Worm (Caenorhabditis elegans) whole organism, L4 larva: ENCODE results near the gene C02H6.3.

Experiments
- T20F7.1 ChIP-seq: fragments of 200-800 bp; sonication (Bioruptor generic); optimal IDR thresholded peaks from 2 replicates; lab custom pipeline; 2018; ENCODE audit warnings: mild to moderate bottlenecking, missing genetic modification characterization, missing compliant biosample characterization
- T26A8.4 ChIP-seq: fragments of 200-800 bp; sonication (Bioruptor generic); IDR thresholded peaks from 2 replicates; pipeline ENCODE4 v1.3.6; 2022; ENCODE audit warnings: missing genetic modification characterization, missing compliant biosample characterization
- Y105C5A.15 ChIP-seq: fragments of 200-800 bp; sonication (Bioruptor generic); IDR thresholded peaks from 2 replicates; pipeline ENCODE4 v1.3.6; 2022; ENCODE audit warnings: missing genetic modification characterization, missing compliant biosample characterization
- Y48G9A.11 ChIP-seq: fragments of 200-800 bp; sonication (Bioruptor generic); IDR thresholded peaks from 2 replicates; pipeline ENCODE4 v1.3.6; 2022; ENCODE audit warnings: missing genetic modification reagents, missing genetic modification characterization, missing compliant biosample characterization
- Y75B8A.6 ChIP-seq: fragments of 200-800 bp; sonication (Bioruptor generic); IDR thresholded peaks from 2 replicates; pipeline ENCODE4 v1.3.6; 2022; ENCODE audit warnings: missing genetic modification reagents, missing genetic modification characterization, missing compliant biosample characterization
- aha-1 ChIP-seq: fragments of 150-350 bp; peaks from one replicate; lab custom pipeline; 2014; ENCODE audit warnings: missing biosample characterization, missing genetic modification characterization
- aly-2 ChIP-seq: sonication (generic microtip); optimal IDR thresholded peaks from 2 replicates; lab custom pipeline; 2018; ENCODE audit warnings: missing biosample characterization, missing genetic modification characterization
- ces-1 ChIP-seq: fragments of 150-350 bp; sonication (generic microtip); optimal IDR thresholded peaks from 4 replicates; lab custom pipeline; 2014; ENCODE audit warnings: missing biosample characterization, missing genetic modification reagents, missing genetic modification characterization
- daf-12 ChIP-seq: fragments of 150-350 bp; optimal IDR thresholded peaks from 2 replicates; lab custom pipeline; 2014; ENCODE audit warnings: missing biosample characterization, missing genetic modification reagents, missing genetic modification characterization
- daf-8 ChIP-seq: fragments of 200-800 bp; sonication (Bioruptor generic); IDR thresholded peaks from 2 replicates; pipeline ENCODE4 v1.3.6; 2022; ENCODE audit warnings: missing genetic modification characterization, missing compliant biosample characterization
- dmd-6 ChIP-seq: fragments of 200-800 bp; sonication (Bioruptor generic); IDR thresholded peaks from 2 replicates; pipeline ENCODE4 v1.3.6; 2022; ENCODE audit warnings: missing genetic modification reagents, missing genetic modification characterization, missing compliant biosample characterization
- dve-1 ChIP-seq: sonication (generic microtip); optimal IDR thresholded peaks from 2 replicates; lab custom pipeline; 2017; ENCODE audit warnings: antibody characterized with exemption, mild to moderate bottlenecking, missing genetic modification characterization, missing compliant biosample characterization; ENCODE audit not compliant: insufficient read depth
- egl-27 ChIP-seq: sonication (generic microtip); optimal IDR thresholded peaks from 3 replicates; lab custom pipeline; 2017; ENCODE audit warnings: missing biosample characterization, missing genetic modification reagents, missing genetic modification characterization
- fos-1 ChIP-seq: fragments of 150-350 bp; optimal IDR thresholded peaks from 2 replicates; lab custom pipeline; 2014; ENCODE audit warnings: missing biosample characterization, missing genetic modification characterization
- hlh-11 ChIP-seq: fragments of 200-800 bp; sonication (Bioruptor generic); optimal IDR thresholded peaks from 2 replicates; lab custom pipeline; 2018; ENCODE audit warnings: mild to moderate bottlenecking, missing genetic modification characterization, missing compliant biosample characterization
- lim-7 ChIP-seq: fragments of 200-800 bp; sonication (Bioruptor generic); IDR thresholded peaks from 2 replicates; pipeline ENCODE4 v1.3.6; 2022; ENCODE audit warnings: missing genetic modification characterization, missing compliant biosample characterization
- lin-1 ChIP-seq: fragments of 200-800 bp; sonication (Bioruptor generic); IDR thresholded peaks from 2 replicates; pipeline ENCODE4 v1.3.6; 2022; ENCODE audit warnings: missing genetic modification reagents, missing genetic modification characterization, missing compliant biosample characterization
- lin-38 ChIP-seq: fragments of 200-800 bp; sonication (Bioruptor generic); IDR thresholded peaks from 2 replicates; pipeline ENCODE4 v1.3.6; 2022; ENCODE audit warnings: missing genetic modification reagents, missing genetic modification characterization, missing compliant biosample characterization
- mxl-2 ChIP-seq: fragments of 200-800 bp; sonication (Bioruptor generic); conservative IDR thresholded peaks from 2 replicates; pipeline ENCODE4 v1.3.6; 2022; ENCODE audit warnings: missing genetic modification reagents, missing genetic modification characterization, missing compliant biosample characterization
- mxl-3 ChIP-seq: fragments of 200-800 bp; sonication (Bioruptor generic); optimal IDR thresholded peaks from 2 replicates; lab custom pipeline; 2018; ENCODE audit warnings: mild to moderate bottlenecking, missing genetic modification characterization, missing compliant biosample characterization
- nhr-10 ChIP-seq: fragments of 150-350 bp; optimal IDR thresholded peaks from 2 replicates; lab custom pipeline; 2014; ENCODE audit warnings: missing biosample characterization, missing genetic modification characterization
- nhr-102 ChIP-seq: sonication (generic microtip); optimal IDR thresholded peaks from 2 replicates; lab custom pipeline; 2016; ENCODE audit warnings: mild to moderate bottlenecking, missing genetic modification characterization, moderate library complexity, missing compliant biosample characterization
- nhr-111 ChIP-seq: fragments of 200-800 bp; sonication (Bioruptor generic); optimal IDR thresholded peaks from 2 replicates; lab custom pipeline; 2018; ENCODE audit warnings: mild to moderate bottlenecking, missing genetic modification characterization, missing compliant biosample characterization
- nhr-237 ChIP-seq: sonication (generic microtip); optimal IDR thresholded peaks from 2 replicates; lab custom pipeline; 2017; ENCODE audit warnings: missing biosample characterization, missing genetic modification characterization
- nhr-48 ChIP-seq: sonication (generic microtip); optimal IDR thresholded peaks from 2 replicates; lab custom pipeline; 2016; ENCODE audit warnings: mild to moderate bottlenecking, missing genetic modification characterization, missing compliant biosample characterization
- nhr-6 ChIP-seq: fragments of 150-350 bp; optimal IDR thresholded peaks from 2 replicates; lab custom pipeline; 2014; ENCODE audit warnings: missing biosample characterization, missing genetic modification characterization
- pqm-1 ChIP-seq: sonication (generic microtip); optimal IDR thresholded peaks from 2 replicates; lab custom pipeline; 2017; ENCODE audit warnings: missing biosample characterization, missing genetic modification characterization
- saeg-2 ChIP-seq: fragments of 200-800 bp; sonication (Bioruptor generic); IDR thresholded peaks from 2 replicates; pipeline ENCODE4 v1.3.6; 2022; ENCODE audit warnings: missing genetic modification reagents, missing genetic modification characterization, missing compliant biosample characterization
- snpc-1.2 ChIP-seq: fragments of 200-800 bp; sonication (Bioruptor generic); IDR thresholded peaks from 2 replicates; pipeline ENCODE4 v1.3.6; 2022; ENCODE audit warnings: missing genetic modification reagents, missing genetic modification characterization, missing compliant biosample characterization
- spr-1 ChIP-seq: sonication (generic microtip); optimal IDR thresholded peaks from 2 replicates; lab custom pipeline; 2016; ENCODE audit warnings: mild to moderate bottlenecking, missing genetic modification characterization, missing compliant biosample characterization
- spr-3 ChIP-seq: fragments of 200-800 bp; sonication (Bioruptor generic); optimal IDR thresholded peaks from 2 replicates; lab custom pipeline; 2018; ENCODE audit warnings: mild to moderate bottlenecking, missing genetic modification characterization, missing compliant biosample characterization
- tag-97 ChIP-seq: fragments of 200-800 bp; sonication (Bioruptor generic); IDR thresholded peaks from 2 replicates; pipeline ENCODE4 v1.3.6; 2022; ENCODE audit warnings: missing genetic modification characterization, missing compliant biosample characterization
- tra-1 ChIP-seq: fragments of 200-800 bp; sonication (Bioruptor generic); IDR thresholded peaks from 2 replicates; pipeline ENCODE4 v1.3.6; 2022; ENCODE audit warnings: missing genetic modification reagents, missing genetic modification characterization, missing compliant biosample characterization
- unc-130 ChIP-seq: sonication (generic microtip); optimal IDR thresholded peaks from 2 replicates; lab custom pipeline; 2016; ENCODE audit warnings: missing genetic modification reagents, missing genetic modification characterization, missing compliant biosample characterization
- unc-62 ChIP-seq, 3 experiments: fragments of 150-350 bp in 1 of 3; sonication (generic microtip); optimal IDR thresholded peaks in 2 of 3; peaks in 1 of 3; 1 replicate in 1 of 3; 2 replicates in 2 of 3; lab custom pipeline; 2014 to 2017; ENCODE audit warnings: missing biosample characterization in 3 of 3, missing genetic modification characterization in 3 of 3, missing genetic modification reagents in 3 of 3, missing genotype in 1 of 3
- zfp-2 ChIP-seq: sonication (generic microtip); optimal IDR thresholded peaks from 2 replicates; lab custom pipeline; 2016; ENCODE audit warnings: mild to moderate bottlenecking, missing genetic modification characterization, missing compliant biosample characterization
- zfp-3 ChIP-seq: fragments of 200-800 bp; sonication (Bioruptor generic); conservative IDR thresholded peaks from 2 replicates; pipeline ENCODE4 v1.3.6; 2022; ENCODE audit warnings: missing genetic modification reagents, missing genetic modification characterization, missing compliant biosample characterization
- ztf-11 ChIP-seq: fragments of 150-350 bp; optimal IDR thresholded peaks from 2 replicates; lab custom pipeline; 2014; ENCODE audit warnings: missing biosample characterization, missing genetic modification characterization
- ztf-7 ChIP-seq: fragments of 150-350 bp; optimal IDR thresholded peaks from 2 replicates; lab custom pipeline; 2014; ENCODE audit warnings: missing biosample characterization, missing genetic modification characterization

C02H6.3 gene

DNA sequence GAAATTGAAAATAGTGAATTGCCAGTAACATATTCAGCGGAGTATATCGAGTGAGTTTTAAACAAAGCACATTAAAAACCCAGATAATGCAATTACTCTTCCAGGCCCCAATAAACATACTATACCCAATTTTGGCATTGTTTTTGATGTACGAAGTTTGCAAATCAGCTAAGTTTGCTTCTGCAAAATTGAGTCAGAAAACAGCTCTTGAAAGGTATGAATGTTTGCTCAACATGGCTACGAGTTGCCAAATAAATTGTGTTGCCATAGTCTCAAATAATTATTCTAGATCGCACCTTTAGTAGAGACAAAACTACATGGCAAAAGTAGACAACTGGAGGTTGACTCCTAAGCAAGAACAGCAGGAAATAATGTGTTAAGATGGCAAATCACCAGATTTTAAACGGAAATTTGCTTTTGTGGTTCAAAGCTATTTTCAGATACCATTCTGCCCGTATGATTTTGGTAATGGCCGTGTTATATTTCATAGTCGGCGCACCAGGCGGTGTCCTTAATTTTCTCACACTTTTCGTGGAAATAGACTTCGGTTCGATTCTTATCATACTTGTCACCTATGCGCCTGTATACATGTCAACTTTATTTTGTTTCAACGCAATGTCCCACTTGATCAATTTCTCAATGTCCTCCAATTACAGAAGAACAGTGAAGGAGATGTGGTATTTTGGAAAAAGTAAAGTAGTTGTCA lies 44.9 kb upstream of the C02H6.3 start (continued):
- TF ChIP-seq Y48G9A.11 (GFP tag; lab: Robert Waterston, UW) = peak; percentile 38; the same call in 1 of the 2 replicates
- no peak for TF ChIP-seq ztf-11 (tag; lab: Kevin White, UChicago)
- TF ChIP-seq tra-1 (GFP tag; lab: Robert Waterston, UW) = peak; percentile 62
- peak; percentile 63 for TF ChIP-seq hlh-11
- peak; percentile 40 for TF ChIP-seq spr-1 (tag; lab: Kevin White, UChicago)
- TF ChIP-seq daf-12 (tag; lab: Kevin White, UChicago) = no peak
- peak; percentile 90 for TF ChIP-seq zfp-3 (GFP tag; lab: Robert Waterston, UW)
- TF ChIP-seq dve-1 (tag; lab: Kevin White, UChicago) = peak; percentile 69
- peak; percentile 39 for TF ChIP-seq spr-3
- no peak for TF ChIP-seq egl-27
- no peak for TF ChIP-seq aly-2 (tag; lab: Kevin White, UChicago)
- 0 out of 2 replicates have a peak, but pooled peaks have one; percentile 2 for TF ChIP-seq Y105C5A.15 (GFP tag; lab: Robert Waterston, UW)
- 0 out of 2 replicates have a peak, but pooled peaks have one; percentile 27 for TF ChIP-seq Y75B8A.6
- TF ChIP-seq dmd-6 = peak; percentile 25
- peak; percentile 22 for TF ChIP-seq T20F7.1
- TF ChIP-seq lin-38 = peak; percentile 47
- TF ChIP-seq nhr-102 (tag; lab: Kevin White, UChicago) = peak; percentile 68
- TF ChIP-seq daf-8 = 0 out of 2 replicates have a peak, but pooled peaks have one; percentile 50
- TF ChIP-seq T26A8.4 (GFP tag; lab: Robert Waterston, UW) = peak; percentile 61; the same call in 1 of the 2 replicates
- no peak for TF ChIP-seq ces-1 (GFP tag; lab: Kevin White, UChicago)
- peak; percentile 58; the same call in 1 of the 2 replicates for TF ChIP-seq lin-1 (GFP tag; lab: Robert Waterston, UW)
- TF ChIP-seq lim-7 (GFP tag; lab: Robert Waterston, UW) = 0 out of 2 replicates have a peak, but pooled peaks have one; percentile 42
- TF ChIP-seq unc-62 (GFP tag; optimal IDR thresholded peaks at IDR 0.05 in 1 of 2; lab: Kevin White, UChicago) = peak in 1 of 2 experiments; percentile 74
- TF ChIP-seq unc-62 (tag; optimal IDR thresholded peaks at IDR 0.05; lab: Kevin White, UChicago) = no peak
- TF ChIP-seq aha-1 = peak; percentile 90

DNA sequence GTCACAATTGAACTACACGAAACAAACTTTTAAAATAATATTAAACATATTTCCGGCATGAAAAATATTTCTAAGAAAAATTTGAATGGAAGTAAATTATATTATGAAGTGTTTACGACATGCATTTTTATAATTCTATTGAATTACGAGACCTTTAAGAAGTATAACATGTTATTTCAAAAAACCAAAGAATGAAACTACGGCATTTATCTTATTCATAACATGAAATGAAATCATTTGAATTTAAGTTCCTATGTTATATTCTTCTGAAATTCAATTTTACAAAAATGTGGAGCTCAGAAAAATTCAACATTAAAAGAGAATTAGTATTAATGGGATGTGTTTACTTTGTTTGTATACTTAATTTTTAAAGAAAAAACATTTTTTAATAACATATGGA lies 43.4 kb upstream of the C02H6.3 start, which contains the start of gene srw-71:
srw-71 (minus strand) TSS at position 101 of the 400 bp plus-strand sequence.
- TF ChIP-seq unc-130 (GFP tag; lab: Kevin White, UChicago) (no peak), aha-1 (peak; percentile 11)
- TF ChIP-seq, all 104 proteins: peak for 1

DNA sequence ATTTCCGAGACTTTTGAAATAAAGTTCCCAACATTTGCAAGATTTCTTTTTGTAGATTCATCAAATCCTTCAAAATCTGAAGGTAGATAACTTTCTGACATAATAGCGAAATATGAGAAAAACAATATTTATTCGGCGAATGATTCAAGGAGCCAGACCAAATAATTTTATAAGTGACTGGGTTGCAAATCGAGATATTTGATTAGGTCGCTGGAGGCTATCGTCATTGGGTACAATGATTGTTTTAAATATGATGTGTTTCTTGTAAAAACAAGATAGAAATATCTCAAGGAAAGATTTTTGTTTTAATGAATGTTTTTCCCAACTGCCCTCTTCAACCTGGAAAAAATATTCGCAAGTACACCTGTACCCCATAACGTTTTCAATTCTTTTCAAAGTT lies 41.2 kb upstream of the C02H6.3 start, which contains the start of gene srw-69:
srw-69 (minus strand) TSS at position 101 of the 400 bp plus-strand sequence.
- TF ChIP-seq ztf-7 (no peak), nhr-10 (no peak), nhr-48 (tag; lab: Kevin White, UChicago) (no peak), tag-97 (GFP tag; lab: Robert Waterston, UW) (no peak), zfp-2 (tag; lab: Kevin White, UChicago) (no peak), Y105C5A.15 (GFP tag; lab: Robert Waterston, UW) (no peak), pqm-1 (no peak), mxl-2 (no peak)

DNA sequence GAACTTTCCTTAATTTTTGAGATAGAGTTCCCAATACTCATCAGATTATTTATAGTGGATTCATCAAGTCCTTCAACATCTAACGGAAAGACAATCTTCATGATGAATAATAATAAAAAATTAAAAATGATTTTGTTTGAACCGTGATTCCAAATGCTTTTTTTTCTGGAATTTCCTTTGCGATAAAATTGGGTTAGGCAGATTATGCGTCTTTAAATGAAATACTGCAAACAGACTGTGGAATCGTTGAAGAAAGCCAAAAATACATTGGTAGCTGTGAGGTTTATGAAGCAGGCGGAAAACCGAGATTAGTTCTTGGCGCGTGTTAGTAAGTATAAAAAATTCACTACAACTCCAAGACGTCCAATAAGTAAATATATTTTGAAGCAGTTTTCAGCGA lies 38.9 kb upstream of the C02H6.3 start, which contains the start of gene srw-68:
srw-68 (minus strand) TSS at position 101 of the 400 bp plus-strand sequence.
- TF ChIP-seq snpc-1.2 (GFP tag; lab: Robert Waterston, UW) (no peak), T26A8.4 (GFP tag; lab: Robert Waterston, UW) (no peak), nhr-111 (GFP tag; lab: Kevin White, UChicago) (no peak), spr-3 (no peak), dve-1 (tag; lab: Kevin White, UChicago) (no peak), saeg-2 (GFP tag; lab: Robert Waterston, UW) (no peak), nhr-237 (tag; lab: Kevin White, UChicago) (no peak), mxl-3 (GFP tag; lab: Kevin White, UChicago) (no peak), fos-1 (tag; lab: Kevin White, UChicago) (no peak), nhr-6 (no peak)
